Worm (Caenorhabditis elegans) whole organism, dauer: ENCODE measurements around the gene B0348.10.

Experiments
- unc-62 ChIP-seq: sonication (generic microtip); optimal IDR thresholded peaks from 2 replicates; lab custom pipeline; 2017; ENCODE audit warnings: missing biosample characterization, missing genetic modification reagents, missing genetic modification characterization

B0348.10 gene

DNA sequence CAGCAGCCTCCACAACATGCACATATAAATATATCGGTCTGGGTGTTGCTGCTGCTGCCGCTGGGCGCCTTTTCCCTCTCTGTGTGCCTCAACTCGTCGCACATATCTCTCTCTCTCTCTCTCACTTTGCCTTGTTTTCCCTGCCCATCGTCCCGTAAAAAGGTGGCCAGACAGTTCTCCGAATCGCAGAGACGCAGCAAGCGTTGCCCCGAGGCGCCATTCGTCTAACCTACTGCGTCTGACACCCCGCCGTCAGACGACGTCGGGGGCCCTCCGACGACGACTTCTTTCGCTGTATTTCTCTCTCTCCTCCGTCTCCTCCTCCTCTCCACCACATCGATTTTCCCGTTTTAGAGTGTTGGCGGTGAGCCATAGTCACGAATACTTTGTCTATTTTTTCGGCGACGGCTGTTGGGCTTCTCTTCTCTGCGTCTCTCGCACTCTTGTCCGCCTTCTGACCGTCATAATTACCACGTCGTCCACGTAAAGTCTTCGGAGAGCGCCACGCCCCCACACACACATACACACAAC is at the start of gene B0348.10:
TSS of gene B0348.10 (minus strand) at position 24 of the 531 bp plus-strand sequence.
- TF ChIP-seq unc-62 (GFP tag; lab: Kevin White, UChicago), result no peak

DNA sequence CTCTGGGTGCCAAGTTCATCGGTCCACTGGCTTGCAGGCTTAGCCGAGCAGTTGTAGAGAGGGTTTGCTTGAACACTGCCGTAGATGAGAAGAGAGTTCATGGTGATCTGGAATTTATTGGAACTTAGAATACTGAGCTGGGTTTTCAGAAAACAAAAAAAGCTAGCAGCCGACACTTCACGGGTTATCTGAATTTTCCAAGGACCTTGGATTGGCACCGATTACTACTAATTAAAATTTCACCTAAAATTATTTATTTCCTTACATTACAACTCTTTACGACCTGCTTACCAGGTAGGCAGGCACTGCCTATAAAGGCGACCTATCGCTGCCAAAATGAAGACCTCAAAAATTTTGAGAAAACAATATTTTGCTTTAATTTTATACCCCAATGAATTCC is 47.4 kb upstream of the B0348.10 start, which contains the start of gene srt-52:
TSS of gene srt-52 (minus strand) at position 101 of the 400 bp plus-strand sequence.
- no peak for TF ChIP-seq unc-62 (GFP tag; lab: Kevin White, UChicago)

DNA sequence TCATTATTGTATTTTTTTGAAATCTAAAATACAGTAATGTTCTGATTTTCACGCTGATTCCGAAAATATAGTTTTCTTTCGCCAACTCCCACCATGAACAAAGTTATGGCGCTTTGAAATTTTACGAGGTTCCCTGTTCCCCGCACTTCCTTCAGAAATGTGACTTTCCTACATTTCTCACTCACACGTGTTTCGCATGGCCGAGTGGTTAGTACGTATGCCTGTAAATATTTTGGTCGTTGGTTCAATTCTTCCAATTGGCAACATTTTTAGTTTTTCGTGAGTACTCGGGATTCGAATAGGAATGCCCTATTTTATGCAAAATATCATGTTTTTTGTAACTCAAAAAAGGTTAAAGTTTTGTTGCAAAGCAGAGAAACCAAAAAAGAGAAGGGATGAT is 44.7 kb upstream of the B0348.10 start:
- TF ChIP-seq unc-62 (GFP tag; lab: Kevin White, UChicago), result no peak

DNA sequence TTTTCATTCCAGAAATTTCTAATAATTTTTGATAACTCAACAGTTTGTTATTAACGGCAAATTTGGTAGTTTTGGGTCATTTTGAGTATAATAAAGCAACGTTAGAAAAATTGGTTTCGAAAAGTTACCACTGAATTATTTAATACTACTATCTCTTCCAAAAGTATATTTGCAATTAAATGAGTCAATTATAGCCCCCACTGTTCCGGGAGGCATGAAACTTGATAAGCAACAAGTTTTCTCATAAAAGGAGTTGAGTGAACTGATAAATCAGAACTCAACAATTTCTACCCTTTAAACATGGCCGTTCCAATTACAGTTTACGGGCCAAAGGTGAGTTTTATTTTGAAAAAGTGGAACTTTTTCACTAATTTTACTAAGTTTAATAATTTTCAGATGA is 40.1 kb upstream of the B0348.10 start, which contains the start of gene B0348.1:
TSS of gene B0348.1 (plus strand) at position 301 of the 400 bp plus-strand sequence.
- no peak for TF ChIP-seq unc-62 (GFP tag; lab: Kevin White, UChicago)

DNA sequence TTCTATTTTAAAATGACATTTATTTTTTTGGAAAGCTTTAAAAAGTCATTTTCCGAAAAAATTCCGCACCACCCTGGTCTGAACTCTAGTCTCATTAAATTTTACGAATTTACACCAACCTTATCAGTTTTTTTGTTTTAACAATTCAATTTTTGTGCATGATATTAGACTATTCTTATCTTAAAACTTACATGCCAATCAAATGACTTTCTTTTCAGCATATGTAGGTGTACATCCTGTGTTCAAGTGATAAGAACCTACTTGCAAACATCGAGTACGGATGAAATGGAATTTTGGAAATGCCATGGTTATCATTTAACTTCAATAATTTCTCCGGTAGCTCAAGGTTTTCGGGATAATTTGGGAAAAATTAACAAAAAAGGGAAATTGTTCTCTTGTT is 39.3 kb upstream of the B0348.10 start:
- no peak for TF ChIP-seq unc-62 (GFP tag; lab: Kevin White, UChicago)

DNA sequence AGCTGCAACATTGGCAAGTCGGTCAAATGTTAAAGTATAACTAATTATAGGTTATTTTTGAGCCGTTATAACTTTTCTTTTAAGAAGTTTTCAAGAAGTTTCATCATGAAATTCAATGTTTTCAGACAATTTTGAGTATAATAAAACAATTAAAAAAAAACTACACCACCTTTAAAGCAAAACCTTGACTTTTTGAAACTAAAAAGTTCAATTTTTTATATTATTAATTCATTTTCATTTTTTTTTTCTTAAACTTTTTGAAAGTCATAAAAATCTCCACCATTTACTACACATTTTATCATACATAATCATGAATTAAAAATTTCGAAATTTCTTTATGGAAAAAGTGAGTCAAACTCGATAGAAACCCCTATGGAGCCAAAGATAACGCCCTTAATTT is 36.5 kb upstream of the B0348.10 start, which contains the start of gene B0348.2:
TSS of gene B0348.2 (plus strand) at position 301 of the 400 bp plus-strand sequence.
- TF ChIP-seq unc-62 (GFP tag; lab: Kevin White, UChicago), result no peak

DNA sequence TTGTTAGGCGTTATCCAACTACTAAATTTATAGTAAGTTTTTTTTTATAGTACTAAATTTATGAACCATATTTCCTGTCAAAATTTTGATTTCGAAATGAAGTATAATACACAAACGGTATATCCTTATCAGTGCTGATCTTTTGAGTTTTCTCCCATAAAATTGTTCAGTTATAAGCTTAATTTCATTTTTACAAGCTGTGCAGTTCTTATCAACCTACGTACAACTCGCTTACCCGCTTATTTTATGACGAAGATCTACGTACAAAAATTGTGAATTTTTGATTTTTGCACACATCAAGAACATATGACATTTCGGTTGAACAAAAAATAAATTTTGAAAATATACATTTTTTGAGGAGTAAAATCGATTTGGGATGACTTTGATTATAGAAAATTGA is 35.5 kb upstream of the B0348.10 start:
- TF ChIP-seq unc-62 (GFP tag; lab: Kevin White, UChicago), result no peak

DNA sequence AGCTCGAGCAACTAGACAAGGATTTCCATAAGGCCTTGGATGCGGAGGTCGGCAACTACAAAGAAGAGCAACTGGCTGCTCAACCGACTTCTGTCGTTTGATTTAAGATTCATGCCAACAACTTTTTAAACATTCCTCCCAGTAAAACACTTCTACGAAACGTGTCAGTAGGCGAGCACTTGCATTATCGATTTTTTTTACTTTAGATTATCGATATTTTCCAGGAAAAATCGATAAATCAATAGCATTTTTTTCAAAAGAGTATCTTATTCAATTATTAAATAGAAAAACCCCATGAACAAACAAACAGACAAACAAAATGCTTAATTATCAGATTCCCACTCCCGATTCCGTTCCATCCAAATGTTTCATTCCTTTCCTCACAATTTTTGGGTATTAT is 34.5 kb upstream of the B0348.10 start:
- no peak for TF ChIP-seq unc-62 (GFP tag; lab: Kevin White, UChicago)

DNA sequence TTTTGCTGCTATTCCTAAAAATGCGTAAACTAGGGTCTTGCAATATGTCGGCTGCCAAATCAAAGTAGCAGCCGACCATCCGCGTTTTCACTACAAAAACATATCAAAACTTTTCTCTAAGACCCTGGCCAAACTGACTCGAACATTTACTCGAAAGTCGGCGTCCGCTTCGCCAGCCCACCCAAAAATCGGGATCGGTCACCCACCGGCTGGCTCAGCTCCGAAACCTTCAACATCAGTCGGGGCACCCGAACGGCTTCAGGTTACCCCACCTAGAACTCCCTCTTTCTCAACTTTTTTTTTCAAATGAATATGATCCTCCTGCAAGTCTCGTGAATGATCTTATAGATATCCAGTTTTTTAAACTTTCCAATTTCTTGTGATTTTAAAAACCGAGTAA is 29.2 kb upstream of the B0348.10 start:
- no peak for TF ChIP-seq unc-62 (GFP tag; lab: Kevin White, UChicago)

DNA sequence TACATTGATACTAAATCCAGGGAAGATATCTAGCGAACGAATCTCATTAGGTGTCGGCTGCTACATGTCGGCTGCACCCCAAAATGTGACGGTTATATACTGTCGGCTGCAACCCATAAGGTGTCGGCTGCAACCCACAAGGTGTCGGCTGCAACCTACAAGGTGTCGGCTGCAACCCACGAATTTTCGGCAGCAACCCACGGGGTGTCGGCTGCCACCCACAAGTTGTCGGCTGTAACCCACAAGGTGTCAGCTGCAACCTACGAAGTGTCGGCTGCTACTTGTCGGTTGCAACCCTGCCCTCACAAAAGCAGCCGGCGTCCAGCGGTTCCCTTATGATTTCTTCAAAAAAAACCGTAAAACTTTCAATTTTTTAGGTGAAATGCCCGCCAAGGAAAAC is 21.3 kb upstream of the B0348.10 start:
- TF ChIP-seq unc-62 (GFP tag; lab: Kevin White, UChicago), result no peak

DNA sequence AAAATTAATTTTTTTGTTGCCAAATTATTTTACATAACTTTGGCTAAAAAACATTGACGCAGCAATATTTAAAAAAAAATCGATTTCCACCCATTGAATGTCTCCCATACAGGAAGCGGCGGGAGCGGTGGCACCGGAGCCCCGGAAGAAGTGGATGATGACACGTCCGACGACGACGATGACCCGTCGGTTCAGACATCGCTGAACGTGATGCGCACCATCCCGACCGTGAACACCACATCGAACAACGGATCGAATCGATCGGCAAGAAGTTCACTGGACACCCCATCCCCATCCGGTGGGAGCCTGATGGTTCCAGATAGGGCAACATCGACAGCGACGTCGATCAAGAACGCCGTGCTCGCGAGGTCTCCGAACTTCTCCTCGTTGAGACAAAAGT is 19.7 kb upstream of the B0348.10 start:
- no peak for TF ChIP-seq unc-62 (GFP tag; lab: Kevin White, UChicago)

DNA sequence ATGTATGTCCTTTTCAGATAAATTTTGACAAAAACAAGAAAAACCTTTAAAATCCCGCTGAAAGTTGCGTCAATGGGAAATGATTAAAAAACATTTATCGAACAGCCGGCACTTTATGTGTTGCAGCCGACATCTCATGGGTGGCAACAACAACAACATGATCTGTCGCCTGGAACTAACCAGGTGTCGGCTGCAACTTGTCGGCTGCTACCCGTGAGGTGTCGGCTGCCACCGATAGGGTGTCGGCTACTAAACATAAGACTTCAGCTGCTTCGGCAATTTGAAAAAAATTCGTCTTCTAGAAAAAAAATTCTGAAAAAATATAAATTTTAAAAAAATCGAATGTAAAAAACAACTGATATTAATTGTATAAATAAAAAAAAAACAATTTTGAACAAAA is 19.1 kb upstream of the B0348.10 start:
- TF ChIP-seq unc-62 (GFP tag; lab: Kevin White, UChicago), result no peak

DNA sequence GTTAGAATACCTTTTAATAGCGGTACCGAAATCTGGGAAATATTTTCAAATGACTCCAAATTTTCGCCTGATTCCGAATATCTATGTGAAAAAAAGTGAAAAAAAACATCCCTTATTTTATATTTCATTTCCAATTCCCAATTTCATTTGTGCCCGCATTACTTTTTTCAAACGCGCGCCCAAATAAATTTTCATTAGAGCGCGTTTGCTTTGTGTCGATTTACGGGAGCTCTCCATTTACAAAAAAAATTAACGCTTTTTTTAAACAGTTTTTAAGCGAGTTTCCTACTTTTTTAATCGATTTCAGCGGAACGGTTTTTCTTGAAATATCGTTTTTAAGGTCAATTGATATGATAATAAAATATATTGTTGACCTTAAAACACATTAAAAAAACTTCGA is 15.6 kb upstream of the B0348.10 start:
- no peak for TF ChIP-seq unc-62 (GFP tag; lab: Kevin White, UChicago)

DNA sequence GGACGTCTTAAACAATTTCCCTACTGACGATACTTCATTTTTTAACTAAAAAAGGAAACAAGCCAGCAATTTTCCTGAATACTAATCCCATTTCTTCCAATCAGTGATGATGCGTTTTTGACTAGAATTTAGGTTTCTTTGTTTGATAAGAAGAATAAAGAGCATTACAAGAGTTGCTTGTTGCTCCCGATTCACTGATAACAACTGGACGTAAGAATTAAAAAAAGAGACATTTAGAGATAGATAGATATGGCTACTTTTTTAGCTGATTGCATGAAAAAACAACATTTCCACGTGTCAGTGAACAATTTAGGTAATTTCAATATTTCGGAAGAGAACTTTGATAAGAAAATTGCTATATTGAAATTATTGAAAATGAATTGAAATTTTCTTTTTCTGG is 13.3 kb upstream of the B0348.10 start:
- TF ChIP-seq unc-62 (GFP tag; lab: Kevin White, UChicago), result no peak

DNA sequence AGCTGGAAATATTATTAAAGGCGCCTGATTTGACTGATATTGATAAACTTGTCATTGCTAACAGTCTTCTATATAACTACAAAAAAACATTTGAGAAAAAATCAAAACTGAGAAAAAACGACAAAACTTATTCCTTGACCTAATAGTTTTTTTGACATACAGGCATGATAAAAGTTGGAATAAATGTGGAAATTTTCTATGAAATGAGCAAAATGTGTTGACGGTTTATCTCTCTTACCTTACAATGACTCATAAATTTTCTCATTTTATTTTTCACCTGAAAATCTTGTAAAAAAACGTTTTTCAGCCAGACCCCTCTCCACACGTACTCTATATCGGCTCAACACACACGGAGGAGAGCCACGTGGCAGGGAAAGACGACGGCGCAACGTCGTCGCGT is 12.0 kb upstream of the B0348.10 start, which contains the start of gene egl-8:
TSS of gene egl-8 (plus strand) at position 301 of the 400 bp plus-strand sequence.
- no peak for TF ChIP-seq unc-62 (GFP tag; lab: Kevin White, UChicago)

DNA sequence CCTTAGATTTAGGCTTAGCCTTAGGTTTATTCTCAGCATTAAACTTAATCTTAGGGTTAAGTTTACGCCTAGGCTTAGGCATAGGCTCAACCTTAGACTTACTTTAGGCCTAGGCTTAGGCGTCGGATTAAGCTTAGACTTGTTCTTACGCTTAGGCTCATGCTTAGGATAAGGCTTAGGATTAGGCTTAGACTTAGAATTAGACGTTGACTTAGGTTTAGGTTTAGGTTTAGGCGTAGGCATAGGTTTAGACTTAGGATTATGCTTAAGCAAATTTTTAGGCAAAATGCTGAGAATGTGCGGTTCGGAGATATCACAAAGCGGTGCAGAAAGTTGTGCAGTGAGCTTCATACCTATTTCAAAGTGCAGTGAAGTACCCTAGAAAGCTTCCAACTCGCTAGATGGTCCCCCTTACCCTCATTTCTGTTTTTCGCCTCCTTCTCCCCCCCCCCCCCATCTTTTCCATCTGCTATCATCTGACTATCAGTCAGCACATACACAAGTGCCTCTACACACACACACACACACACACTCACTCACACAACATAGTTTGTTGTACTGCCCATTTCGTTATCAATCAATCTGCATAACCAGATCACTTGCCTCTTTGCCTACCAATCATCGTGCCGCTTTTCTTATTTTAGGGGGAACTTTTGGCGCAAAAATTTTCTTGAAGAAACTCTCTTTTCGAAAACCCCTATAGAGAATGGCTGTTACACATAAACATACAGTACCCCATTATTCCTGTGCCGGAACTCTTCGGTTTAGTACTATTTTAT is 7.7 kb upstream of the B0348.10 start:
- TF ChIP-seq unc-62 (GFP tag; lab: Kevin White, UChicago), result no peak

DNA sequence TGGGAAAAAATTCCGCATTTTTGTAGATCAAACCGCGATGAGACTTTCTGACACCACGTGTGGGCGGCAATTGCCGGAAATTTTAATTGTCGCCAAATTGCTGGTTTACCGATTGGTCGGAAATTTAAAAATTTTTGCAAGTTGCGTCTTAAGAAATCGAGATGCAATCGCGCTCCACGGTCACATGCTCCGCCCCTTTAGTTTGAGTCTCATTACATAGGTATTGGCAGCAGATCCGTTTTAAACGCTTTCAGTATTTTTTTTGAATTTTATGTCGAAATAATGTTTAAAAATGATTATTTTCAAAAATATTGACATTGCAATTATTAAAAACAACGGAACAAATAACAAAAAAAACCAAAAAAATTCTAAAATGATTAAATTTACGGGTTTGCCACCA is 3.2 kb upstream of the B0348.10 start:
- no peak for TF ChIP-seq unc-62 (GFP tag; lab: Kevin White, UChicago)
